Worm (Caenorhabditis elegans) whole organism, L1 larva: ENCODE results near the gene mig-39.

ENCODE experiments used
- C04F5.9 ChIP-seq: sonication (generic microtip); optimal IDR thresholded peaks from 2 replicates; lab custom pipeline; 2016; ENCODE audit warnings: missing genetic modification characterization, missing compliant biosample characterization
- C16A3.4 ChIP-seq: fragments of 150-350 bp; optimal IDR thresholded peaks from 2 replicates; lab custom pipeline; 2014; ENCODE audit warnings: missing biosample characterization, missing genetic modification characterization
- Y116A8C.19 ChIP-seq: sonication (generic microtip); optimal IDR thresholded peaks from 2 replicates; lab custom pipeline; 2016; ENCODE audit warnings: missing compliant biosample characterization, missing genetic modification characterization, borderline replicate concordance
- alr-1 ChIP-seq: fragments of 200-800 bp; sonication (Bioruptor generic); optimal IDR thresholded peaks from 2 replicates; lab custom pipeline; 2018; ENCODE audit warnings: borderline replicate concordance, mild to moderate bottlenecking, missing genetic modification characterization, missing compliant biosample characterization
- aly-2 ChIP-seq: fragments of 150-350 bp; optimal IDR thresholded peaks from 2 replicates; lab custom pipeline; 2014; ENCODE audit warnings: missing biosample characterization, missing genetic modification characterization
- ceh-63 ChIP-seq: fragments of 200-800 bp; sonication (Bioruptor generic); optimal IDR thresholded peaks from 2 replicates; lab custom pipeline; 2018; ENCODE audit warnings: mild to moderate bottlenecking, missing genetic modification characterization, missing compliant biosample characterization
- ceh-8 ChIP-seq: fragments of 200-800 bp; sonication (Bioruptor generic); optimal IDR thresholded peaks from 2 replicates; lab custom pipeline; 2018; ENCODE audit warnings: mild to moderate bottlenecking, missing genetic modification characterization, moderate library complexity, missing compliant biosample characterization
- ceh-88 ChIP-seq: fragments of 200-800 bp; sonication (Bioruptor generic); IDR thresholded peaks from 2 replicates; pipeline ENCODE4 v1.3.6; 2022; ENCODE audit warnings: missing genetic modification characterization, missing compliant biosample characterization
- ces-1 ChIP-seq: fragments of 150-350 bp; optimal IDR thresholded peaks from 2 replicates; lab custom pipeline; 2014; ENCODE audit warnings: missing biosample characterization, missing genetic modification reagents, missing genetic modification characterization
- dpl-1 ChIP-seq, 3 experiments: fragments of 150-350 bp in 2 of 3; sonication (generic microtip) in 1 of 3; optimal IDR thresholded peaks; 2 replicates each; lab custom pipeline; 2014 to 2017; ENCODE audit warnings: missing biosample characterization in 3 of 3, missing genetic modification characterization in 3 of 3, missing genetic modification reagents in 3 of 3
- dsc-1 ChIP-seq: sonication (generic microtip); optimal IDR thresholded peaks from 2 replicates; lab custom pipeline; 2016; ENCODE audit warnings: mild to moderate bottlenecking, missing genetic modification characterization, missing compliant biosample characterization
- efl-1 ChIP-seq, 4 experiments: fragments of 150-350 bp; optimal IDR thresholded peaks in 3 of 4; peaks in 1 of 4; 1 replicate in 1 of 4; 2 replicates in 3 of 4; lab custom pipeline; 2014; ENCODE audit warnings: missing biosample characterization in 2 of 4, missing genetic modification characterization in 2 of 4, missing genetic modification reagents in 2 of 4
- efl-3 ChIP-seq: fragments of 200-800 bp; sonication (Bioruptor generic); optimal IDR thresholded peaks from 2 replicates; lab custom pipeline; 2018; ENCODE audit warnings: mild to moderate bottlenecking, missing genetic modification characterization, missing compliant biosample characterization
- egl-13 ChIP-seq: sonication (generic microtip); optimal IDR thresholded peaks from 2 replicates; lab custom pipeline; 2016; ENCODE audit warnings: missing genotype, missing genetic modification reagents, missing genetic modification characterization, missing compliant biosample characterization
- egl-27 ChIP-seq, 2 experiments: fragments of 150-350 bp in 1 of 2; sonication (generic microtip); optimal IDR thresholded peaks; 3 replicates each; lab custom pipeline; 2017 to 2018; ENCODE audit warnings: missing biosample characterization in 2 of 2, missing genetic modification characterization in 2 of 2, missing genetic modification reagents in 2 of 2
- elt-2 ChIP-seq: sonication (generic microtip); optimal IDR thresholded peaks from 2 replicates; lab custom pipeline; 2016; ENCODE audit warnings: missing genetic modification characterization, mild to moderate bottlenecking, inconsistent platforms, missing compliant biosample characterization, missing genetic modification reagents
- elt-3 ChIP-seq, 6 experiments: fragments of 150-350 bp in 1 of 6; sonication (generic microtip); optimal IDR thresholded peaks; 2 replicates each; lab custom pipeline; 2017 to 2018; ENCODE audit warnings: missing biosample characterization in 6 of 6, missing genetic modification characterization in 6 of 6, inconsistent platforms in 1 of 6
- ets-5 ChIP-seq: fragments of 200-800 bp; sonication (Bioruptor generic); IDR thresholded peaks from 2 replicates; pipeline ENCODE4 v1.3.6; 2022; ENCODE audit warnings: missing genetic modification characterization, missing compliant biosample characterization
- fkh-4 ChIP-seq: sonication (generic microtip); optimal IDR thresholded peaks from 2 replicates; lab custom pipeline; 2016; ENCODE audit warnings: missing compliant biosample characterization, missing genetic modification characterization, borderline replicate concordance
- fos-1 ChIP-seq: fragments of 150-350 bp; optimal IDR thresholded peaks from 2 replicates; lab custom pipeline; 2014; ENCODE audit warnings: missing biosample characterization, missing genetic modification characterization
- grh-1 ChIP-seq: fragments of 200-800 bp; sonication (Bioruptor generic); IDR thresholded peaks from 2 replicates; pipeline ENCODE4 v1.3.6; 2022; ENCODE audit warnings: missing genetic modification reagents, missing genetic modification characterization, missing compliant biosample characterization
- hlh-17 ChIP-seq: fragments of 200-800 bp; sonication (Bioruptor generic); optimal IDR thresholded peaks from 2 replicates; lab custom pipeline; 2018; ENCODE audit warnings: missing genetic modification characterization, mild to moderate bottlenecking, missing compliant biosample characterization, moderate library complexity, borderline replicate concordance
- hpl-2 ChIP-seq: fragments of 150-350 bp; optimal IDR thresholded peaks from 2 replicates; lab custom pipeline; 2014; ENCODE audit warnings: missing biosample characterization, missing genetic modification reagents, missing genetic modification characterization
- isw-1 ChIP-seq: fragments of 200-800 bp; sonication (Bioruptor generic); IDR thresholded peaks from 2 replicates; pipeline ENCODE4 v1.3.6; 2022; ENCODE audit warnings: missing genetic modification characterization, missing compliant biosample characterization
- lin-13 ChIP-seq: fragments of 150-350 bp; optimal IDR thresholded peaks from 2 replicates; lab custom pipeline; 2014; ENCODE audit warnings: missing biosample characterization, missing genetic modification reagents, missing genetic modification characterization
- lin-15B ChIP-seq: fragments of 150-350 bp; sonication (generic microtip); optimal IDR thresholded peaks from 3 replicates; lab custom pipeline; 2014; ENCODE audit warnings: missing biosample characterization, missing genetic modification characterization
- lin-35 ChIP-seq, 2 experiments: fragments of 150-350 bp; optimal IDR thresholded peaks; 2 replicates each; lab custom pipeline; 2014; ENCODE audit warnings: missing biosample characterization in 2 of 2, missing genetic modification characterization in 2 of 2, missing genetic modification reagents in 2 of 2
- mab-9 ChIP-seq: fragments of 200-800 bp; sonication (Bioruptor generic); IDR thresholded peaks from 2 replicates; pipeline ENCODE4 v1.3.6; 2022; ENCODE audit warnings: missing genetic modification reagents, missing genetic modification characterization, missing compliant biosample characterization
- mdl-1 ChIP-seq, 2 experiments: fragments of 150-350 bp; optimal IDR thresholded peaks; 2 replicates each; lab custom pipeline; 2014 to 2017; ENCODE audit warnings: missing biosample characterization in 2 of 2, missing genetic modification characterization in 2 of 2, inconsistent platforms in 1 of 2
- mef-2 ChIP-seq: fragments of 150-350 bp; optimal IDR thresholded peaks from 2 replicates; lab custom pipeline; 2014; ENCODE audit warnings: missing biosample characterization, missing genetic modification characterization
- mep-1 ChIP-seq: fragments of 150-350 bp; optimal IDR thresholded peaks from 2 replicates; lab custom pipeline; 2014; ENCODE audit warnings: missing biosample characterization, missing genetic modification characterization
- nhr-11 ChIP-seq: fragments of 150-350 bp; optimal IDR thresholded peaks from 2 replicates; lab custom pipeline; 2014; ENCODE audit warnings: missing biosample characterization, missing genetic modification characterization
- nhr-20 ChIP-seq: sonication (generic microtip); optimal IDR thresholded peaks from 2 replicates; lab custom pipeline; 2016; ENCODE audit warnings: mild to moderate bottlenecking, missing genetic modification characterization, missing compliant biosample characterization
- nhr-237 ChIP-seq: fragments of 150-350 bp; optimal IDR thresholded peaks from 2 replicates; lab custom pipeline; 2014; ENCODE audit warnings: missing biosample characterization, missing genetic modification characterization
- nhr-76 ChIP-seq: sonication (generic microtip); optimal IDR thresholded peaks from 2 replicates; lab custom pipeline; 2017; ENCODE audit warnings: missing biosample characterization, missing genetic modification characterization
- nhr-77 ChIP-seq: fragments of 150-350 bp; optimal IDR thresholded peaks from 2 replicates; lab custom pipeline; 2014; ENCODE audit warnings: missing biosample characterization, missing genetic modification characterization
- nhr-85 ChIP-seq: sonication (generic microtip); peaks from one replicate; lab custom pipeline; 2016; ENCODE audit warnings: missing genetic modification characterization, inconsistent platforms, missing compliant biosample characterization
- pax-3 ChIP-seq: fragments of 200-800 bp; sonication (Bioruptor generic); optimal IDR thresholded peaks from 2 replicates; lab custom pipeline; 2018; ENCODE audit warnings: mild to moderate bottlenecking, missing genetic modification characterization, moderate library complexity, missing compliant biosample characterization
- skn-1 ChIP-seq: fragments of 150-350 bp; optimal IDR thresholded peaks from 2 replicates; lab custom pipeline; 2014; ENCODE audit warnings: missing biosample characterization, missing genetic modification characterization
- snpc-4 ChIP-seq: fragments of 150-350 bp; optimal IDR thresholded peaks from 2 replicates; lab custom pipeline; 2014; ENCODE audit warnings: missing biosample characterization, missing genetic modification characterization
- snu-23 ChIP-seq: sonication (generic microtip); optimal IDR thresholded peaks from 2 replicates; lab custom pipeline; 2016; ENCODE audit warnings: missing genetic modification characterization, missing compliant biosample characterization
- sox-4 ChIP-seq: sonication (generic microtip); optimal IDR thresholded peaks from 2 replicates; lab custom pipeline; 2016; ENCODE audit warnings: missing genetic modification characterization, missing compliant biosample characterization
- sptf-1 ChIP-seq: fragments of 150-350 bp; optimal IDR thresholded peaks from 2 replicates; lab custom pipeline; 2014; ENCODE audit warnings: missing biosample characterization, missing genetic modification characterization
- sup-37 ChIP-seq: fragments of 200-800 bp; sonication (Bioruptor generic); optimal IDR thresholded peaks from 2 replicates; lab custom pipeline; 2018; ENCODE audit warnings: mild to moderate bottlenecking, missing genetic modification characterization, missing compliant biosample characterization
- tlp-1 ChIP-seq: fragments of 150-350 bp; optimal IDR thresholded peaks from 2 replicates; lab custom pipeline; 2014; ENCODE audit warnings: missing biosample characterization, missing genetic modification characterization
- unc-30 ChIP-seq: sonication (generic microtip); optimal IDR thresholded peaks from 2 replicates; lab custom pipeline; 2017; ENCODE audit warnings: missing biosample characterization, missing genetic modification characterization
- unc-62 ChIP-seq: fragments of 150-350 bp; optimal IDR thresholded peaks from 2 replicates; lab custom pipeline; 2014; ENCODE audit warnings: missing biosample characterization, missing genetic modification reagents, missing genetic modification characterization
- vab-15 ChIP-seq: sonication (generic microtip); optimal IDR thresholded peaks from 2 replicates; lab custom pipeline; 2017; ENCODE audit warnings: missing genotype, mild to moderate bottlenecking, missing genetic modification characterization, missing compliant biosample characterization
- xbp-1 ChIP-seq: sonication (generic microtip); optimal IDR thresholded peaks from 2 replicates; lab custom pipeline; 2016; ENCODE audit warnings: missing genetic modification characterization, missing compliant biosample characterization
- zag-1 ChIP-seq: fragments of 150-350 bp; optimal IDR thresholded peaks from 2 replicates; lab custom pipeline; 2014; ENCODE audit warnings: missing biosample characterization, missing genetic modification characterization
- ztf-4 ChIP-seq: fragments of 150-350 bp; optimal IDR thresholded peaks from 2 replicates; lab custom pipeline; 2014; ENCODE audit warnings: missing biosample characterization, missing genetic modification characterization

The mig-39 gene

ce11 chrIII:8443557-8444131 lies 23.2 kb upstream of the mig-39 start, which contains the start of gene ufbp-1 (continued):
- TF ChIP-seq mep-1 (tag; lab: Kevin White, UChicago), result peak; percentile 99
- no peak for TF ChIP-seq C16A3.4 (tag; lab: Kevin White, UChicago)
- TF ChIP-seq unc-30 (tag; lab: Kevin White, UChicago), result no peak
- peak; percentile 44 for TF ChIP-seq egl-13 (tag; lab: Kevin White, UChicago)
- no peak for TF ChIP-seq vab-15 (tag; lab: Kevin White, UChicago)
- TF ChIP-seq fkh-4, result no peak
- no peak for TF ChIP-seq sup-37
- TF ChIP-seq nhr-76 (tag; lab: Kevin White, UChicago), result no peak
- peak; percentile 83 for TF ChIP-seq snpc-4
- no peak for TF ChIP-seq nhr-237
- peak; percentile 24 to 65 (median 44) for TF ChIP-seq dpl-1 (GFP tag; optimal IDR thresholded peaks at IDR 0.05; lab: Kevin White, UChicago)
- peak in 1 of 2 experiments; percentile 14 for TF ChIP-seq mdl-1 (tag; optimal IDR thresholded peaks at IDR 0.05; lab: Kevin White, UChicago)
- peak; percentile 70 for TF ChIP-seq nhr-85 (tag; lab: Kevin White, UChicago)
- TF ChIP-seq zag-1 (tag; lab: Kevin White, UChicago), result no peak
- TF ChIP-seq pax-3 (tag; lab: Kevin White, UChicago), result peak; percentile 38
- peak; percentile 33 for TF ChIP-seq dsc-1 (tag; lab: Kevin White, UChicago)
- TF ChIP-seq C04F5.9 (tag; lab: Kevin White, UChicago), result no peak
- no peak for TF ChIP-seq mef-2 (tag; lab: Kevin White, UChicago)
- no peak for TF ChIP-seq unc-62 (GFP tag; lab: Kevin White, UChicago)
- TF ChIP-seq egl-27 (tag; optimal IDR thresholded peaks at IDR 0.05; lab: Kevin White, UChicago), result no peak
- no peak for TF ChIP-seq ceh-63 (GFP tag; lab: Kevin White, UChicago)
- TF ChIP-seq sptf-1 (tag; lab: Kevin White, UChicago), result no peak
- TF ChIP-seq Y116A8C.19, result no peak
- no peak for TF ChIP-seq hlh-17 (GFP tag; lab: Kevin White, UChicago)
- peak; percentile 41; the same call in 1 of the 2 replicates for TF ChIP-seq mab-9 (GFP tag; lab: Robert Waterston, UW)
- TF ChIP-seq lin-15B (tag; lab: Kevin White, UChicago), result peak; percentile 33
- no peak for TF ChIP-seq efl-1 (optimal IDR thresholded peaks at IDR 0.05; lab: Kevin White, UChicago)
- peak; percentile 27 to 57 for TF ChIP-seq efl-1 (GFP tag; optimal IDR thresholded peaks at IDR 0.05 in 1 of 2; lab: Kevin White, UChicago)
- TF ChIP-seq ceh-8 (GFP tag; lab: Kevin White, UChicago), result no peak
- no peak for TF ChIP-seq nhr-77 (tag; lab: Kevin White, UChicago)
- peak; percentile 44; the same call in 1 of the 2 replicates for TF ChIP-seq ceh-88
- no peak for TF ChIP-seq tlp-1 (tag; lab: Kevin White, UChicago)
- peak; percentile 94 for TF ChIP-seq skn-1
- TF ChIP-seq sox-4 (tag; lab: Kevin White, UChicago), result no peak
- peak; percentile 91 for TF ChIP-seq xbp-1 (tag; lab: Kevin White, UChicago)
- peak; percentile 16 to 65 for TF ChIP-seq lin-35 (GFP tag; optimal IDR thresholded peaks at IDR 0.05; lab: Kevin White, UChicago)
- no peak for TF ChIP-seq grh-1 (GFP tag; lab: Robert Waterston, UW)
- peak; percentile 73 for TF ChIP-seq elt-2
- peak; percentile 55 for TF ChIP-seq nhr-20 (tag; lab: Kevin White, UChicago)
- TF ChIP-seq alr-1 (tag; lab: Kevin White, UChicago), result no peak
- TF ChIP-seq snu-23 (GFP tag; lab: Kevin White, UChicago), result peak; percentile 60
- TF ChIP-seq ces-1 (GFP tag; lab: Kevin White, UChicago), result no peak
- peak; percentile 58 for TF ChIP-seq lin-13 (GFP tag; lab: Kevin White, UChicago)
- TF ChIP-seq fos-1, result no peak
- TF ChIP-seq aly-2 (tag; lab: Kevin White, UChicago), result peak; percentile 98
- no peak for TF ChIP-seq efl-3 (GFP tag; lab: Kevin White, UChicago)
- no peak for TF ChIP-seq ets-5 (GFP tag; lab: Robert Waterston, UW)
- no peak for TF ChIP-seq hpl-2 (GFP tag; lab: Kevin White, UChicago)
- TF ChIP-seq elt-3 (tag; optimal IDR thresholded peaks at IDR 0.05; lab: Kevin White, UChicago), result peak in 1 of 6 experiments; percentile 90
- TF ChIP-seq ztf-4 (tag; lab: Kevin White, UChicago), result peak; percentile 92
- TF ChIP-seq nhr-11 (tag; lab: Kevin White, UChicago), result no peak
- no peak for TF ChIP-seq isw-1 (GFP tag; lab: Robert Waterston, UW)
- TF ChIP-seq, all 84 proteins: peak for 41
